Fruit fly (Drosophila melanogaster) whole organism, pupa: ENCODE measurements around the gene CG6937.

Experiments used
- CG10348 ChIP-seq: fragments of 200-800 bp; sonication (Bioruptor generic); IDR thresholded peaks from 2 replicates; pipeline ENCODE4 v1.3.6; 2022; ENCODE audit warnings: missing biosample characterization, missing genetic modification characterization
- CG12605 ChIP-seq: fragments of 200-800 bp; sonication (Bioruptor generic); IDR thresholded peaks from 2 replicates; pipeline ENCODE4 v1.3.6; 2022; ENCODE audit warnings: missing biosample characterization, missing genetic modification characterization
- CG13204 ChIP-seq: fragments of 200-800 bp; sonication (Bioruptor generic); optimal IDR thresholded peaks from 2 replicates; lab custom pipeline; 2018; ENCODE audit warnings: missing biosample characterization, mild to moderate bottlenecking, missing genetic modification characterization, moderate library complexity
- CG14655 ChIP-seq: fragments of 200-800 bp; sonication (Bioruptor generic); optimal IDR thresholded peaks from 3 replicates; lab custom pipeline; 2017; ENCODE audit warnings: mild to moderate bottlenecking, missing biosample characterization, missing genetic modification reagents, missing genetic modification characterization
- CG15710 ChIP-seq: fragments of 200-800 bp; sonication (Bioruptor generic); optimal IDR thresholded peaks from 2 replicates; lab custom pipeline; 2018; ENCODE audit warnings: missing biosample characterization, mild to moderate bottlenecking, missing genetic modification characterization, moderate library complexity
- CG17806 ChIP-seq: fragments of 200-800 bp; sonication (Bioruptor generic); optimal IDR thresholded peaks from 2 replicates; lab custom pipeline; 2018; ENCODE audit warnings: missing biosample characterization, mild to moderate bottlenecking, missing genetic modification characterization, moderate library complexity
- CG32121 ChIP-seq: fragments of 200-800 bp; sonication (Bioruptor generic); IDR thresholded peaks from 2 replicates; pipeline ENCODE4 v1.3.6; 2022; ENCODE audit warnings: missing biosample characterization, missing genetic modification characterization
- CG34367 ChIP-seq: fragments of 200-800 bp; sonication (Bioruptor generic); optimal IDR thresholded peaks from 2 replicates; lab custom pipeline; 2018; ENCODE audit warnings: missing biosample characterization, mild to moderate bottlenecking, missing genetic modification characterization
- CG4496 ChIP-seq: fragments of 200-800 bp; sonication (Bioruptor generic); IDR thresholded peaks from 3 replicates; pipeline ENCODE4 v1.3.6; 2022; ENCODE audit warnings: missing biosample characterization, missing genetic modification characterization
- CG8159 ChIP-seq: fragments of 200-800 bp; sonication (Bioruptor generic); optimal IDR thresholded peaks from 3 replicates; lab custom pipeline; 2018; ENCODE audit warnings: missing biosample characterization, mild to moderate bottlenecking, missing genetic modification characterization, moderate library complexity
- CG8301 ChIP-seq: fragments of 200-800 bp; sonication (Bioruptor generic); optimal IDR thresholded peaks from 2 replicates; lab custom pipeline; 2018; ENCODE audit warnings: missing biosample characterization, mild to moderate bottlenecking, missing genetic modification characterization
- CG9948 ChIP-seq: fragments of 200-800 bp; sonication (Bioruptor generic); optimal IDR thresholded peaks from 2 replicates; lab custom pipeline; 2018; ENCODE audit warnings: missing biosample characterization, mild to moderate bottlenecking, missing genetic modification characterization, moderate library complexity
- D1 ChIP-seq: fragments of 200-800 bp; sonication (Bioruptor generic); optimal IDR thresholded peaks from 2 replicates; lab custom pipeline; 2018; ENCODE audit warnings: missing biosample characterization, mild to moderate bottlenecking, missing genetic modification characterization, moderate library complexity
- EcR ChIP-seq: fragments of 200-800 bp; sonication (Bioruptor generic); optimal IDR thresholded peaks from 3 replicates; lab custom pipeline; 2019; ENCODE audit warnings: missing biosample characterization, missing genetic modification characterization, mild to moderate bottlenecking, moderate library complexity, missing genetic modification reagents
- Ets98B ChIP-seq: fragments of 200-800 bp; sonication (Bioruptor generic); IDR thresholded peaks from 2 replicates; pipeline ENCODE4 v1.3.6; 2022; ENCODE audit warnings: missing biosample characterization, missing genetic modification characterization
- Pif1A ChIP-seq: fragments of 200-800 bp; sonication (Bioruptor generic); optimal IDR thresholded peaks from 3 replicates; lab custom pipeline; 2016; ENCODE audit warnings: missing biosample characterization, missing genetic modification characterization
- Pif1B ChIP-seq: fragments of 200-800 bp; sonication (Bioruptor generic); optimal IDR thresholded peaks from 3 replicates; lab custom pipeline; 2016; ENCODE audit warnings: missing biosample characterization, missing genetic modification characterization
- Snoo ChIP-seq: fragments of 200-800 bp; sonication (Bioruptor generic); optimal IDR thresholded peaks from 3 replicates; lab custom pipeline; 2017; ENCODE audit warnings: missing biosample characterization, mild to moderate bottlenecking, missing genetic modification characterization, inconsistent platforms
- fd96Ca ChIP-seq: fragments of 200-800 bp; sonication (Bioruptor generic); IDR thresholded peaks from 3 replicates; pipeline ENCODE4 v1.3.6; 2022; ENCODE audit warnings: missing biosample characterization, missing genetic modification characterization
- gl ChIP-seq: fragments of 200-800 bp; sonication (Bioruptor generic); optimal IDR thresholded peaks from 2 replicates; lab custom pipeline; 2018; ENCODE audit warnings: missing biosample characterization, mild to moderate bottlenecking, missing genetic modification characterization
- rn ChIP-seq: fragments of 200-800 bp; sonication (Bioruptor generic); IDR thresholded peaks from 2 replicates; pipeline ENCODE4 v1.3.6; 2022; ENCODE audit warnings: missing biosample characterization, missing genetic modification characterization

Gene CG6937

dm6 chr3R:22613448-22613847, 28.9 kb downstream of the CG6937 start, which contains the start of the genes CG31156 and mRRF2:
TSS of gene CG31156 (minus strand) at chr3R:22613656.
TSS of gene mRRF2 (plus strand) at chr3R:22613686.
- no peak for TF ChIP-seq Ets98B
- no peak for TF ChIP-seq CG34367 (tag; lab: Kevin White, UChicago)
- TF ChIP-seq Pif1A (GFP tag; lab: Kevin White, UChicago) = no peak
- no peak for TF ChIP-seq CG14655
- TF ChIP-seq CG9948 (tag; lab: Kevin White, UChicago) = no peak
- TF ChIP-seq fd96Ca = no peak
- no peak for TF ChIP-seq Pif1B
- TF ChIP-seq CG32121 (GFP tag; lab: Robert Waterston, UW) = no peak
- TF ChIP-seq CG8159 (tag; lab: Kevin White, UChicago) = no peak
- no peak for TF ChIP-seq rn
- no peak for TF ChIP-seq Snoo
- TF ChIP-seq gl (tag; lab: Kevin White, UChicago) = no peak
- no peak for TF ChIP-seq CG13204 (GFP tag; lab: Kevin White, UChicago)
- TF ChIP-seq EcR = no peak
- no peak for TF ChIP-seq CG12605
- no peak for TF ChIP-seq CG10348 (GFP tag; lab: Robert Waterston, UW)
- TF ChIP-seq CG15710 (tag; lab: Kevin White, UChicago) = no peak
- no peak for TF ChIP-seq CG4496 (GFP tag; lab: Robert Waterston, UW)
- no peak for TF ChIP-seq D1 (tag; lab: Kevin White, UChicago)

dm6 chr3R:22616211-22616610, 31.6 kb downstream of the CG6937 start, which contains the start of gene CG31161:
TSS of gene CG31161 (plus strand) at chr3R:22616511.
- TF ChIP-seq rn (no peak), CG32121 (GFP tag; lab: Robert Waterston, UW) (no peak), fd96Ca (no peak), CG34367 (tag; lab: Kevin White, UChicago) (no peak), CG8301 (tag; lab: Kevin White, UChicago) (no peak), gl (tag; lab: Kevin White, UChicago) (no peak), CG15710 (tag; lab: Kevin White, UChicago) (no peak), D1 (tag; lab: Kevin White, UChicago) (no peak), Pif1A (GFP tag; lab: Kevin White, UChicago) (no peak), Pif1B (no peak), CG13204 (GFP tag; lab: Kevin White, UChicago) (no peak)

- TF ChIP-seq D1 (tag; lab: Kevin White, UChicago) = no peak
- no peak for TF ChIP-seq Ets98B
- no peak for TF ChIP-seq CG10348 (GFP tag; lab: Robert Waterston, UW)
- TF ChIP-seq CG14655 = no peak
- no peak for TF ChIP-seq EcR
- no peak for TF ChIP-seq CG34367 (tag; lab: Kevin White, UChicago)
- TF ChIP-seq CG17806 (tag; lab: Kevin White, UChicago) = no peak
- TF ChIP-seq CG32121 (GFP tag; lab: Robert Waterston, UW) = no peak
- no peak for TF ChIP-seq CG8301 (tag; lab: Kevin White, UChicago)
- no peak for TF ChIP-seq CG12605
- no peak for TF ChIP-seq CG13204 (GFP tag; lab: Kevin White, UChicago)
- TF ChIP-seq CG8159 (tag; lab: Kevin White, UChicago) = no peak
- TF ChIP-seq CG9948 (tag; lab: Kevin White, UChicago) = no peak
- TF ChIP-seq Pif1B = no peak
- TF ChIP-seq rn = no peak
- TF ChIP-seq fd96Ca = no peak
Observed at dm6 chr3R:22618280-22618679, 33.7 kb downstream of the CG6937 start, which contains the start of gene mRpL45. TSS of gene mRpL45 (plus strand) at chr3R:22618492.

- TF ChIP-seq CG8159 (tag; lab: Kevin White, UChicago) (peak; percentile 89), CG8301 (tag; lab: Kevin White, UChicago) (peak; percentile 90), D1 (tag; lab: Kevin White, UChicago) (no peak), CG15710 (tag; lab: Kevin White, UChicago) (peak; percentile 87), CG12605 (peak; percentile 93), CG34367 (tag; lab: Kevin White, UChicago) (peak; percentile 82), Pif1B (peak; percentile 92), fd96Ca (peak; percentile 93), CG10348 (GFP tag; lab: Robert Waterston, UW) (peak; percentile 73), CG13204 (GFP tag; lab: Kevin White, UChicago) (no peak), gl (tag; lab: Kevin White, UChicago) (peak; percentile 70), CG9948 (tag; lab: Kevin White, UChicago) (peak; percentile 84), Snoo (peak; percentile 81), CG32121 (GFP tag; lab: Robert Waterston, UW) (peak; percentile 96), rn (peak; percentile 84), CG17806 (tag; lab: Kevin White, UChicago) (peak; percentile 91), CG14655 (no peak), Ets98B (peak; percentile 96), CG4496 (GFP tag; lab: Robert Waterston, UW) (peak; percentile 96), EcR (peak; percentile 79), Pif1A (GFP tag; lab: Kevin White, UChicago) (no peak)
- TF ChIP-seq, all 21 proteins: peak for 17
Observed at dm6 chr3R:22624737-22625136, 40.2 kb downstream of the CG6937 start.

- TF ChIP-seq CG8301 (tag; lab: Kevin White, UChicago) (peak; percentile 42), Snoo (peak; percentile 57), CG14655 (peak; percentile 54), Pif1B (peak; percentile 52), Pif1A (GFP tag; lab: Kevin White, UChicago) (peak; percentile 18), CG8159 (tag; lab: Kevin White, UChicago) (peak; percentile 64), CG9948 (tag; lab: Kevin White, UChicago) (peak; percentile 42), CG17806 (tag; lab: Kevin White, UChicago) (peak; percentile 35), CG15710 (tag; lab: Kevin White, UChicago) (peak; percentile 40), D1 (tag; lab: Kevin White, UChicago) (peak; percentile 16), CG4496 (GFP tag; lab: Robert Waterston, UW) (no peak), rn (no peak), CG32121 (GFP tag; lab: Robert Waterston, UW) (no peak)
Observed at dm6 chr3R:22625514-22626333, 41.2 kb downstream of the CG6937 start.
